Worm (Caenorhabditis elegans) whole organism, young adult: ENCODE measurements around the gene lst-6.
A peak's percentile ranks its signal among the peaks of the same experiment; 100 is the strongest.

Experiments
- B0261.1 ChIP-seq: sonication (generic microtip); optimal IDR thresholded peaks from 2 replicates; lab custom pipeline; 2016; ENCODE audit warnings: mild to moderate bottlenecking, missing genetic modification characterization, moderate library complexity, missing compliant biosample characterization
- C17E4.6 ChIP-seq: fragments of 200-800 bp; sonication (Bioruptor generic); IDR thresholded peaks from 2 replicates; pipeline ENCODE4 v1.3.6; 2022; ENCODE audit warnings: missing genetic modification reagents, missing genetic modification characterization, missing compliant biosample characterization
- F33H1.4 ChIP-seq: fragments of 200-800 bp; sonication (Bioruptor generic); IDR thresholded peaks from 2 replicates; pipeline ENCODE4 v1.3.6; 2022; ENCODE audit warnings: missing genetic modification reagents, missing genetic modification characterization, missing compliant biosample characterization
- F39B2.1 ChIP-seq: fragments of 200-800 bp; sonication (Bioruptor generic); IDR thresholded peaks from 2 replicates; pipeline ENCODE4 v1.3.6; 2022; ENCODE audit warnings: missing genetic modification reagents, missing genetic modification characterization, missing compliant biosample characterization
- F52B5.7 ChIP-seq: sonication (generic microtip); optimal IDR thresholded peaks from 2 replicates; lab custom pipeline; 2016; ENCODE audit warnings: mild to moderate bottlenecking, missing genetic modification characterization, missing compliant biosample characterization
- F57C9.4 ChIP-seq: sonication (generic microtip); optimal IDR thresholded peaks from 2 replicates; lab custom pipeline; 2017; ENCODE audit warnings: mild to moderate bottlenecking, missing genetic modification characterization, missing compliant biosample characterization
- ZK185.1 ChIP-seq: sonication (generic microtip); optimal IDR thresholded peaks from 2 replicates; lab custom pipeline; 2016; ENCODE audit warnings: mild to moderate bottlenecking, missing genetic modification characterization, missing compliant biosample characterization; ENCODE audit not compliant: poor library complexity, severe bottlenecking
- ama-1 ChIP-seq, 3 experiments: fragments of 150-350 bp in 1 of 3; sonication (generic microtip) in 2 of 3; optimal IDR thresholded peaks; 2 replicates each; lab custom pipeline; 2014 to 2018; ENCODE audit warnings: missing biosample characterization in 2 of 3, missing genetic modification characterization in 2 of 3, missing genetic modification reagents in 2 of 3
- cebp-2 ChIP-seq: fragments of 200-800 bp; sonication (Bioruptor generic); IDR thresholded peaks from 2 replicates; pipeline ENCODE4 v1.3.6; 2022; ENCODE audit warnings: missing genetic modification characterization, missing compliant biosample characterization
- ceh-27 ChIP-seq: fragments of 200-800 bp; sonication (Bioruptor generic); optimal IDR thresholded peaks from 2 replicates; lab custom pipeline; 2018; ENCODE audit warnings: mild to moderate bottlenecking, missing genetic modification characterization, moderate library complexity, missing compliant biosample characterization
- ceh-40 ChIP-seq: fragments of 200-800 bp; sonication (Bioruptor generic); IDR thresholded peaks from 2 replicates; pipeline ENCODE4 v1.3.6; 2022; ENCODE audit warnings: missing genetic modification characterization, missing compliant biosample characterization
- ceh-58 ChIP-seq: fragments of 200-800 bp; sonication (Bioruptor generic); IDR thresholded peaks from 2 replicates; pipeline ENCODE4 v1.3.6; 2022; ENCODE audit warnings: missing genetic modification characterization, missing compliant biosample characterization
- ceh-91 ChIP-seq: fragments of 200-800 bp; sonication (Bioruptor generic); IDR thresholded peaks from 2 replicates; pipeline ENCODE4 v1.3.6; 2022; ENCODE audit warnings: missing genetic modification reagents, missing genetic modification characterization, missing compliant biosample characterization
- dpff-1 ChIP-seq: sonication (generic microtip); optimal IDR thresholded peaks from 2 replicates; lab custom pipeline; 2017; ENCODE audit warnings: mild to moderate bottlenecking, missing genetic modification characterization, missing compliant biosample characterization
- egl-18 ChIP-seq: fragments of 200-800 bp; sonication (Bioruptor generic); IDR thresholded peaks from 2 replicates; pipeline ENCODE4 v1.3.6; 2022; ENCODE audit warnings: missing genetic modification reagents, missing genetic modification characterization, missing compliant biosample characterization
- egl-44 ChIP-seq: fragments of 200-800 bp; sonication (Bioruptor generic); IDR thresholded peaks from 2 replicates; pipeline ENCODE4 v1.3.6; 2022; ENCODE audit warnings: missing genetic modification reagents, missing genetic modification characterization, missing compliant biosample characterization
- egrh-3 ChIP-seq: fragments of 200-800 bp; sonication (Bioruptor generic); IDR thresholded peaks from 2 replicates; pipeline ENCODE4 v1.3.6; 2022; ENCODE audit warnings: missing genetic modification reagents, missing genetic modification characterization, missing compliant biosample characterization
- ekl-4 ChIP-seq: fragments of 200-800 bp; sonication (Bioruptor generic); IDR thresholded peaks from 2 replicates; pipeline ENCODE4 v1.3.6; 2022; ENCODE audit warnings: missing genetic modification reagents, missing genetic modification characterization, missing compliant biosample characterization
- him-1 ChIP-seq: sonication (generic microtip); optimal IDR thresholded peaks from 2 replicates; lab custom pipeline; 2016; ENCODE audit warnings: missing genotype, missing genetic modification reagents, missing genetic modification characterization, missing compliant biosample characterization
- hlh-12 ChIP-seq: sonication (generic microtip); optimal IDR thresholded peaks from 2 replicates; lab custom pipeline; 2016; ENCODE audit warnings: missing genetic modification characterization, missing compliant biosample characterization
- hlh-26 ChIP-seq: fragments of 200-800 bp; sonication (Bioruptor generic); conservative IDR thresholded peaks from 2 replicates; pipeline ENCODE4 v1.3.6; 2022; ENCODE audit warnings: missing genetic modification reagents, missing genetic modification characterization, missing compliant biosample characterization
- hmg-1.2 ChIP-seq: fragments of 200-800 bp; sonication (Bioruptor generic); IDR thresholded peaks from 2 replicates; pipeline ENCODE4 v1.3.6; 2022; ENCODE audit warnings: missing genetic modification reagents, missing genetic modification characterization, missing compliant biosample characterization
- let-526 ChIP-seq: fragments of 200-800 bp; sonication (Bioruptor generic); IDR thresholded peaks from 2 replicates; pipeline ENCODE4 v1.3.6; 2022; ENCODE audit warnings: missing genetic modification reagents, missing genetic modification characterization, missing compliant biosample characterization
- let-607 ChIP-seq, 2 experiments: fragments of 200-800 bp in 1 of 2; sonication (Bioruptor generic) in 1 of 2; sonication (generic microtip) in 1 of 2; optimal IDR thresholded peaks; 2 replicates each; lab custom pipeline; 2016 to 2018; ENCODE audit warnings: mild to moderate bottlenecking in 2 of 2, missing compliant biosample characterization in 2 of 2, missing genetic modification characterization in 2 of 2, moderate library complexity in 2 of 2, missing genotype in 1 of 2
- lir-1 ChIP-seq: fragments of 200-800 bp; sonication (Bioruptor generic); conservative IDR thresholded peaks from 2 replicates; pipeline ENCODE4 v1.3.6; 2022; ENCODE audit warnings: missing genetic modification reagents, missing genetic modification characterization, missing compliant biosample characterization
- lsl-1 ChIP-seq: fragments of 200-800 bp; sonication (Bioruptor generic); optimal IDR thresholded peaks from 2 replicates; lab custom pipeline; 2018; ENCODE audit warnings: mild to moderate bottlenecking, missing genetic modification characterization, moderate library complexity, missing compliant biosample characterization
- madf-8 ChIP-seq: fragments of 200-800 bp; sonication (Bioruptor generic); conservative IDR thresholded peaks from 2 replicates; pipeline ENCODE4 v1.3.6; 2022; ENCODE audit warnings: missing genetic modification reagents, missing genetic modification characterization, missing compliant biosample characterization
- mes-4 ChIP-seq: sonication (generic microtip); optimal IDR thresholded peaks from 2 replicates; lab custom pipeline; 2016; ENCODE audit warnings: missing genotype, missing genetic modification characterization, missing compliant biosample characterization
- mxl-1 ChIP-seq: sonication (generic microtip); optimal IDR thresholded peaks from 2 replicates; lab custom pipeline; 2016; ENCODE audit warnings: missing genetic modification characterization, missing compliant biosample characterization
- nfyb-1 ChIP-seq: fragments of 200-800 bp; sonication (Bioruptor generic); IDR thresholded peaks from 2 replicates; pipeline ENCODE4 v1.3.6; 2022; ENCODE audit warnings: missing genetic modification reagents, missing genetic modification characterization, missing compliant biosample characterization
- nhr-90 ChIP-seq: sonication (generic microtip); optimal IDR thresholded peaks from 2 replicates; lab custom pipeline; 2016; ENCODE audit warnings: missing genotype, mild to moderate bottlenecking, missing genetic modification characterization, missing compliant biosample characterization
- rpc-1 ChIP-seq, 2 experiments: fragments of 150-350 bp in 1 of 2; sonication (generic microtip) in 1 of 2; optimal IDR thresholded peaks; 2 replicates each; lab custom pipeline; 2014 to 2018; ENCODE audit warnings: missing biosample characterization in 1 of 2, missing genetic modification characterization in 1 of 2, missing genetic modification reagents in 1 of 2, missing genotype in 1 of 2
- snpc-1.3 ChIP-seq: sonication (generic microtip); optimal IDR thresholded peaks from 2 replicates; lab custom pipeline; 2017; ENCODE audit warnings: missing genetic modification characterization, mild to moderate bottlenecking, missing compliant biosample characterization, antibody characterized with exemption, moderate library complexity, missing genotype, missing genetic modification reagents; ENCODE audit not compliant: insufficient read depth
- snpc-3.4 ChIP-seq: sonication (generic microtip); optimal IDR thresholded peaks from 2 replicates; lab custom pipeline; 2017; ENCODE audit warnings: missing genetic modification characterization, mild to moderate bottlenecking, missing compliant biosample characterization, antibody characterized with exemption, moderate library complexity, missing genotype, missing genetic modification reagents
- snpc-4 ChIP-seq, 5 experiments: fragments of 150-350 bp in 1 of 5; sonication (generic microtip) in 4 of 5; optimal IDR thresholded peaks; 2 replicates each; lab custom pipeline; 2014 to 2018; ENCODE audit warnings: missing genetic modification characterization in 5 of 5, missing biosample characterization in 3 of 5, antibody characterized with exemption in 2 of 5, mild to moderate bottlenecking in 2 of 5, missing compliant biosample characterization in 2 of 5, missing genotype in 2 of 5, moderate library complexity in 2 of 5, missing genetic modification reagents in 1 of 5
- somi-1 ChIP-seq: fragments of 200-800 bp; sonication (Bioruptor generic); optimal IDR thresholded peaks from 2 replicates; lab custom pipeline; 2018; ENCODE audit warnings: mild to moderate bottlenecking, missing genetic modification characterization, missing compliant biosample characterization
- tbp1 ChIP-seq: fragments of 200-800 bp; sonication (Bioruptor generic); optimal IDR thresholded peaks from 2 replicates; lab custom pipeline; 2018; ENCODE audit warnings: mild to moderate bottlenecking, missing genetic modification characterization, missing compliant biosample characterization
- unc-62 ChIP-seq: fragments of 150-350 bp; optimal IDR thresholded peaks from 2 replicates; lab custom pipeline; 2014; ENCODE audit warnings: missing biosample characterization, missing genetic modification reagents, missing genetic modification characterization
- zim-3 ChIP-seq: sonication (generic microtip); optimal IDR thresholded peaks from 2 replicates; lab custom pipeline; 2017; ENCODE audit warnings: mild to moderate bottlenecking, missing genetic modification characterization, moderate library complexity, missing compliant biosample characterization
- ztf-18 ChIP-seq: sonication (generic microtip); optimal IDR thresholded peaks from 2 replicates; lab custom pipeline; 2016; ENCODE audit warnings: missing genotype, mild to moderate bottlenecking, missing genetic modification characterization, missing compliant biosample characterization
- ztf-22 ChIP-seq: fragments of 200-800 bp; sonication (Bioruptor generic); optimal IDR thresholded peaks from 2 replicates; lab custom pipeline; 2018; ENCODE audit warnings: mild to moderate bottlenecking, missing genetic modification characterization, moderate library complexity, missing compliant biosample characterization
- ztf-25 ChIP-seq: fragments of 200-800 bp; sonication (Bioruptor generic); IDR thresholded peaks from 2 replicates; pipeline ENCODE4 v1.3.6; 2022; ENCODE audit warnings: missing genetic modification reagents, missing genetic modification characterization, missing compliant biosample characterization

Gene lst-6

ce11 chrII:7002956-7003357, 19.4 kb downstream of the lst-6 start (continued):
- peak; percentile 27 for TF ChIP-seq lsl-1 (GFP tag; lab: Kevin White, UChicago)
- TF ChIP-seq ama-1 (optimal IDR thresholded peaks at IDR 0.05; lab: Kevin White, UChicago) = no peak
- no peak for TF ChIP-seq ama-1 (GFP tag; optimal IDR thresholded peaks at IDR 0.05; lab: Kevin White, UChicago)
- TF ChIP-seq cebp-2 (GFP tag; lab: Robert Waterston, UW) = 0 out of 2 replicates have a peak, but pooled peaks have one; percentile 19
- peak; percentile 34 for TF ChIP-seq snpc-1.3
- no peak for TF ChIP-seq lir-1 (GFP tag; lab: Robert Waterston, UW)
- TF ChIP-seq him-1 (tag; lab: Kevin White, UChicago) = peak; percentile 72
- TF ChIP-seq F52B5.7 (tag; lab: Kevin White, UChicago) = no peak
- TF ChIP-seq C17E4.6 (GFP tag; lab: Robert Waterston, UW) = no peak
- TF ChIP-seq snpc-4 (GFP tag; optimal IDR thresholded peaks at IDR 0.05; lab: Kevin White, UChicago) = peak; percentile 32
- TF ChIP-seq snpc-4 (tag; optimal IDR thresholded peaks at IDR 0.05; lab: Kevin White, UChicago) = peak in 2 of 4 experiments; percentile 26 to 41
- 0 out of 2 replicates have a peak, but pooled peaks have one; percentile 9 for TF ChIP-seq madf-8 (GFP tag; lab: Robert Waterston, UW)
- TF ChIP-seq somi-1 (GFP tag; lab: Kevin White, UChicago) = no peak
- peak; percentile 89 for TF ChIP-seq tbp1 (GFP tag; lab: Kevin White, UChicago)
- TF ChIP-seq ceh-27 (GFP tag; lab: Kevin White, UChicago) = peak; percentile 28
- TF ChIP-seq ceh-91 (GFP tag; lab: Robert Waterston, UW) = no peak
- no peak for TF ChIP-seq egl-18 (GFP tag; lab: Robert Waterston, UW)
- peak in 1 of 2 experiments; percentile 39 for TF ChIP-seq let-607 (tag; optimal IDR thresholded peaks at IDR 0.05; lab: Kevin White, UChicago)
- TF ChIP-seq hlh-12 (tag; lab: Kevin White, UChicago) = no peak
- 0 out of 2 replicates have a peak, but pooled peaks have one; percentile 42 for TF ChIP-seq ztf-25 (GFP tag; lab: Robert Waterston, UW)
- TF ChIP-seq ztf-22 (GFP tag; lab: Kevin White, UChicago) = no peak
- no peak for TF ChIP-seq egl-44 (GFP tag; lab: Robert Waterston, UW)
- 0 out of 2 replicates have a peak, but pooled peaks have one; percentile 6 for TF ChIP-seq F33H1.4
- no peak for TF ChIP-seq hlh-26
- TF ChIP-seq egrh-3 = peak; percentile 49; the same call in 1 of the 2 replicates
- peak; percentile 47 for TF ChIP-seq nhr-90 (tag; lab: Kevin White, UChicago)
- TF ChIP-seq ceh-58 (GFP tag; lab: Robert Waterston, UW) = 0 out of 2 replicates have a peak, but pooled peaks have one; percentile 48
- TF ChIP-seq F39B2.1 (GFP tag; lab: Robert Waterston, UW) = no peak
- 0 out of 2 replicates have a peak, but pooled peaks have one; percentile 26 for TF ChIP-seq let-526 (GFP tag; lab: Robert Waterston, UW)
- TF ChIP-seq unc-62 = no peak
- peak; percentile 79 for TF ChIP-seq rpc-1 (optimal IDR thresholded peaks at IDR 0.05; lab: Kevin White, UChicago)
- TF ChIP-seq rpc-1 (tag; optimal IDR thresholded peaks at IDR 0.05; lab: Kevin White, UChicago) = peak; percentile 80
- TF ChIP-seq snpc-3.4 = no peak
- no peak for TF ChIP-seq ekl-4 (GFP tag; lab: Robert Waterston, UW)
- peak; percentile 66 for TF ChIP-seq ZK185.1 (tag; lab: Kevin White, UChicago)
- no peak for TF ChIP-seq F57C9.4 (tag; lab: Kevin White, UChicago)
- TF ChIP-seq dpff-1 (tag; lab: Kevin White, UChicago) = no peak
- TF ChIP-seq mes-4 (tag; lab: Kevin White, UChicago) = peak; percentile 62
- no peak for TF ChIP-seq zim-3 (tag; lab: Kevin White, UChicago)
- 0 out of 2 replicates have a peak, but pooled peaks have one; percentile 41 for TF ChIP-seq nfyb-1
- TF ChIP-seq hmg-1.2 (GFP tag; lab: Robert Waterston, UW) = peak; percentile 54
- peak; percentile 51 for TF ChIP-seq ztf-18 (tag; lab: Kevin White, UChicago)
- peak; percentile 79 for TF ChIP-seq B0261.1 (tag; lab: Kevin White, UChicago)
- peak; percentile 59 for TF ChIP-seq mxl-1 (tag; lab: Kevin White, UChicago)
- TF ChIP-seq ceh-40 (GFP tag; lab: Robert Waterston, UW) = no peak
- TF ChIP-seq, all 124 proteins: peak for 40
